Fruit fly (Drosophila melanogaster) whole organism, wandering third instar larva: ENCODE results near the gene Wee1.

Experiments
- Abd-B ChIP-seq: fragments of >200 bp; optimal IDR thresholded peaks from 2 replicates; lab custom pipeline; 2017; ENCODE audit warnings: missing biosample characterization, missing genetic modification characterization
- Mio ChIP-seq: sonication (Bioruptor generic); optimal IDR thresholded peaks from 2 replicates; lab custom pipeline; 2016; ENCODE audit warnings: missing biosample characterization, missing genetic modification characterization
- psq ChIP-seq: fragments of 200-800 bp; sonication (Bioruptor generic); optimal IDR thresholded peaks from 3 replicates; lab custom pipeline; 2017; ENCODE audit warnings: missing biosample characterization, mild to moderate bottlenecking, missing genetic modification characterization, moderate library complexity

DNA sequence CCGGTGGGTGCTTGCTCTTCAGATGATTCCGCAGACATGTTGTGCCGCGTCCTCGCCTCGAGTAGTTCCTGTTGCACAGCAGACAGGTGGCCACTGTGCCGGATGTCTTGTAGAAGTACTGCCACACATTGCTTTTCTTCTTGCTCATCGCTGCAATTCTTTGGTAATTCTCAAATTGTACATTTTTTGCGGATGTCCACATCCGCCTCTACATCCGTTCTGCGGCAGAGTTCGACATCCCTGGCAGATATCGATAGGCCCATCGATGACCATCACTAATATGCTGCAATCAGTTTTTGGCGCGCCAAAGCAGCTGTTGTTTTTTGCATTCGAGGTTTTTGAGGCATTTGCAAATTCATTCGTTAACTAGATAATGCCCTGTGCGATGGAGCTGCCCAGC lies 42.8 kb upstream of the Wee1 start, which contains the start of the genes CG13775 and CG3430:
- TF ChIP-seq psq (GFP tag; lab: Kevin White, UChicago) (peak; percentile 0), Abd-B (GFP tag; lab: Kevin White, UChicago) (no peak), Mio (no peak)
